Fruit fly (Drosophila melanogaster) Kc167 (cell line): ENCODE results near the gene CG43136.

Experiments
- Myc ChIP-seq: fragments of >200 bp; optimal IDR thresholded peaks from 2 replicates; lab custom pipeline; 2017; ENCODE audit warnings: missing external identifiers
- Sin3A ChIP-seq: fragments of >200 bp; optimal IDR thresholded peaks from 2 replicates; lab custom pipeline; 2018; ENCODE audit warnings: missing external identifiers
- h ChIP-seq: fragments of >200 bp; optimal IDR thresholded peaks from 3 replicates; lab custom pipeline; 2018; ENCODE audit warnings: missing external identifiers
- insv ChIP-seq: fragments of >200 bp; optimal IDR thresholded peaks from 3 replicates; lab custom pipeline; 2018; ENCODE audit warnings: missing external identifiers
- psq ChIP-seq: fragments of >200 bp; optimal IDR thresholded peaks from 2 replicates; lab custom pipeline; 2017; ENCODE audit warnings: missing external identifiers
- ttk ChIP-seq: sonication (Bioruptor generic); optimal IDR thresholded peaks from 2 replicates; lab custom pipeline; 2017; ENCODE audit warnings: missing external identifiers

dm6 chrX:5884887-5885286, 31.3 kb downstream of the CG43136 start:
- TF ChIP-seq Myc (lab: Kevin White, UChicago) (no peak), h (lab: Kevin White, UChicago) (no peak), ttk (lab: Kevin White, UChicago) (no peak), Sin3A (no peak), insv (lab: Kevin White, UChicago) (no peak), psq (lab: Kevin White, UChicago) (no peak)
